Worm (Caenorhabditis elegans) whole organism, young adult: ENCODE data around the gene Y50D4B.1.

Source experiments
- B0019.2 ChIP-seq: fragments of 200-800 bp; sonication (Bioruptor generic); conservative IDR thresholded peaks from 2 replicates; pipeline ENCODE4 v1.3.6; 2022; ENCODE audit warnings: missing genetic modification reagents, missing genetic modification characterization, missing compliant biosample characterization
- lag-1 ChIP-seq: fragments of 200-800 bp; sonication (Bioruptor generic); IDR thresholded peaks from 2 replicates; pipeline ENCODE4 v1.3.6; 2022; ENCODE audit warnings: missing genetic modification reagents, missing genetic modification characterization, missing compliant biosample characterization

DNA sequence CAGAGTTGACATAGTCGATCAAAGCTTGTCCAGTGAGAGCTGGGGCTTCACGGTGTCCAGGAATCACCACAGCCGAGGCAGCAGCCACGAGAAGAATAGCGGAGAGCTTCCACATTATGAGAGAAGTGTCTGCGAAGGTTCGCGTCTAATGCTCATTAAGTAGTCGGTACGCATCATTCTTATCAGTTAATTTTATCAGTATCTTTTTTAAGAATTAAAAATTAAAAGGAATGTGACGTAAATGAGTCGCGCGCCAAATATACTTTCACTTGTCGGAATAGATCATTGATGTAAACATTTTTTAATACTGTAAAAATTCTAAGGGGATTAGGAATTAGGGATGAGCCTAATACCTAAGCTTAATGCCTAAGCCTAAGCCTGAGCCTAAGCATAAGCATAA is 21.1 kb downstream of the Y50D4B.1 start, which contains the start of gene cpr-5:
- TF ChIP-seq B0019.2 (GFP tag; lab: Robert Waterston, UW) (no peak), lag-1 (GFP tag; lab: Robert Waterston, UW) (no peak)
